Fruit fly (Drosophila melanogaster): Measurements from ENCODE around the gene CG44362.
A peak's percentile ranks its signal among the peaks of the same experiment; 100 is the strongest.

Gene CG44362

dm6 chr3L:11351715-11352114 is 45.6 kb upstream of the CG44362 start (continued):
- TF ChIP-seq CG34406 (GFP tag; optimal IDR thresholded peaks at IDR 0.05) (peak; percentile 32), CG32006 (GFP tag; optimal IDR thresholded peaks at IDR 0.05) (no peak), esn (GFP tag; optimal IDR thresholded peaks at IDR 0.05) (peak; percentile 43), Gug (GFP tag; IDR thresholded peaks at IDR 0.05) (0 out of 2 replicates have a peak, but pooled peaks have one; percentile 12), CG1621 (tag; optimal IDR thresholded peaks at IDR 0.05) (no peak), pdm3 (GFP tag; optimal IDR thresholded peaks at IDR 0.05) (peak; percentile 34), CG6792 (GFP tag; optimal IDR thresholded peaks at IDR 0.05) (peak; percentile 24), salr (GFP tag; optimal IDR thresholded peaks at IDR 0.05) (no peak), topi (GFP tag; optimal IDR thresholded peaks at IDR 0.05) (peak; percentile 35), spab (GFP tag; optimal IDR thresholded peaks at IDR 0.05) (no peak), achi (GFP tag; optimal IDR thresholded peaks at IDR 0.05) (peak; percentile 25), CG11294 (GFP tag; IDR thresholded peaks at IDR 0.05) (no peak), fd85E (GFP tag; optimal IDR thresholded peaks at IDR 0.05) (no peak), Smox (GFP tag; optimal IDR thresholded peaks at IDR 0.05) (peak; percentile 48), Lpt (GFP tag; optimal IDR thresholded peaks at IDR 0.05) (no peak), CG11762 (GFP tag; optimal IDR thresholded peaks at IDR 0.05; ENCODE audit: insufficient read depth) (no peak), CG10669 (GFP tag; optimal IDR thresholded peaks at IDR 0.05) (peak; percentile 0), CG6854 (GFP tag; optimal IDR thresholded peaks at IDR 0.05) (no peak), lz (GFP tag; optimal IDR thresholded peaks at IDR 0.05) (peak; percentile 29), CG10631 (GFP tag; optimal IDR thresholded peaks at IDR 0.05) (peak; percentile 49)

- peak; percentile 91 for TF ChIP-seq Hr39 (GFP tag; optimal IDR thresholded peaks at IDR 0.05)
- no peak for TF ChIP-seq ss (GFP tag; optimal IDR thresholded peaks at IDR 0.05)
- TF ChIP-seq CG9139 (GFP tag; optimal IDR thresholded peaks at IDR 0.05): no peak
- peak; percentile 90 for TF ChIP-seq CG6163 (GFP tag; IDR thresholded peaks at IDR 0.05)
- TF ChIP-seq Sox102F (GFP tag; optimal IDR thresholded peaks at IDR 0.05): peak; percentile 85
- no peak for TF ChIP-seq Hr38 (GFP tag; optimal IDR thresholded peaks at IDR 0.05)
- TF ChIP-seq cyc (GFP tag; optimal IDR thresholded peaks at IDR 0.05): peak; percentile 84
- no peak for TF ChIP-seq CG11294 (GFP tag; IDR thresholded peaks at IDR 0.05)
- no peak for TF ChIP-seq fd59A (GFP tag; optimal IDR thresholded peaks at IDR 0.05)
- no peak for TF ChIP-seq CG3032 (tag; optimal IDR thresholded peaks at IDR 0.05)
- peak; percentile 80 for TF ChIP-seq Ets21C (GFP tag; optimal IDR thresholded peaks at IDR 0.05)
- peak; percentile 62 for TF ChIP-seq achi (GFP tag; optimal IDR thresholded peaks at IDR 0.05)
- TF ChIP-seq CG31627 (GFP tag; optimal IDR thresholded peaks at IDR 0.05): peak; percentile 86
- TF ChIP-seq Gug (GFP tag; IDR thresholded peaks at IDR 0.05): peak; percentile 43
- peak; percentile 74 for TF ChIP-seq eg (GFP tag; IDR thresholded peaks at IDR 0.05)
- peak; percentile 4 for TF ChIP-seq CG4318 (GFP tag; optimal IDR thresholded peaks at IDR 0.05)
- TF ChIP-seq CG11902 (GFP tag; optimal IDR thresholded peaks at IDR 0.05): peak; percentile 30
- TF ChIP-seq CG6854 (GFP tag; optimal IDR thresholded peaks at IDR 0.05): no peak
- TF ChIP-seq CG10631 (GFP tag; optimal IDR thresholded peaks at IDR 0.05): peak; percentile 52
- peak; percentile 65 for TF ChIP-seq pdm3 (GFP tag; optimal IDR thresholded peaks at IDR 0.05)
- TF ChIP-seq net (GFP tag; optimal IDR thresholded peaks at IDR 0.05): peak; percentile 40
- peak; percentile 67 for TF ChIP-seq fkh (GFP tag; optimal IDR thresholded peaks at IDR 0.05)
- peak; percentile 40 for TF ChIP-seq Lpt (GFP tag; optimal IDR thresholded peaks at IDR 0.05)
- no peak for TF ChIP-seq CG1621 (tag; optimal IDR thresholded peaks at IDR 0.05)
- peak; percentile 60 for TF ChIP-seq CG34406 (GFP tag; optimal IDR thresholded peaks at IDR 0.05)
- no peak for TF ChIP-seq CG6808 (GFP tag; optimal IDR thresholded peaks at IDR 0.05)
- peak; percentile 58 for TF ChIP-seq CG6792 (GFP tag; optimal IDR thresholded peaks at IDR 0.05)
- peak; percentile 65 for TF ChIP-seq Hr4 (GFP tag; optimal IDR thresholded peaks at IDR 0.05)
- peak; percentile 3 for TF ChIP-seq Sox15 (GFP tag; optimal IDR thresholded peaks at IDR 0.05)
- TF ChIP-seq CG8319 (GFP tag; optimal IDR thresholded peaks at IDR 0.05): no peak
- TF ChIP-seq Met (GFP tag; optimal IDR thresholded peaks at IDR 0.05): peak; percentile 88
- peak; percentile 63 for TF ChIP-seq CG3919 (GFP tag; optimal IDR thresholded peaks at IDR 0.05)
- TF ChIP-seq CG32006 (GFP tag; optimal IDR thresholded peaks at IDR 0.05): peak; percentile 73
- TF ChIP-seq Blimp-1 (GFP tag; optimal IDR thresholded peaks at IDR 0.05): peak; percentile 1
- peak; percentile 85 for TF ChIP-seq topi (GFP tag; optimal IDR thresholded peaks at IDR 0.05)
- peak; percentile 65 for TF ChIP-seq CG8119 (GFP tag; IDR thresholded peaks at IDR 0.05)
- no peak for TF ChIP-seq dac (GFP tag; optimal IDR thresholded peaks at IDR 0.05)
- TF ChIP-seq acj6 (GFP tag; optimal IDR thresholded peaks at IDR 0.05): peak; percentile 64
- TF ChIP-seq Eip75B (GFP tag; optimal IDR thresholded peaks at IDR 0.05): peak; percentile 49
- TF ChIP-seq CG6276 (GFP tag; optimal IDR thresholded peaks at IDR 0.05): peak; percentile 12
- no peak for TF ChIP-seq CG16779 (tag; optimal IDR thresholded peaks at IDR 0.05)
Measured at dm6 chr3L:11353002-11353401, 44.3 kb upstream of the CG44362 start.
